Fruit fly (Drosophila melanogaster) whole organism, embryonic: ENCODE results near the gene Rcd2.

Experiments
- Aef1 ChIP-seq: fragments of 200-800 bp; sonication (Bioruptor generic); IDR thresholded peaks from 3 replicates; pipeline ENCODE4 v1.3.6; 2022; ENCODE audit warnings: missing biosample characterization, missing genetic modification characterization
- Asciz ChIP-seq: fragments of 200-800 bp; sonication (Bioruptor generic); optimal IDR thresholded peaks from 2 replicates; lab custom pipeline; 2017; ENCODE audit warnings: missing biosample characterization, mild to moderate bottlenecking, missing genetic modification characterization, missing genetic modification reagents
- CG1024 ChIP-seq: fragments of 200-800 bp; sonication (Bioruptor generic); IDR thresholded peaks from 2 replicates; pipeline ENCODE4 v1.3.6; 2022; ENCODE audit warnings: missing biosample characterization, missing genetic modification characterization
- CG11085 ChIP-seq: fragments of 200-800 bp; sonication (Bioruptor generic); IDR thresholded peaks from 2 replicates; pipeline ENCODE4 v1.3.6; 2022; ENCODE audit warnings: missing biosample characterization, missing genetic modification characterization
- CG11504 ChIP-seq: fragments of 200-800 bp; sonication (Bioruptor generic); optimal IDR thresholded peaks from 3 replicates; lab custom pipeline; 2019; ENCODE audit warnings: missing biosample characterization, mild to moderate bottlenecking, missing genetic modification characterization, moderate library complexity
- CG11696 ChIP-seq: fragments of 200-800 bp; sonication (Bioruptor generic); IDR thresholded peaks from 2 replicates; pipeline ENCODE4 v1.3.6; 2022; ENCODE audit warnings: missing biosample characterization, missing genetic modification characterization
- CG12155 ChIP-seq: fragments of 200-800 bp; sonication (Bioruptor generic); optimal IDR thresholded peaks from 3 replicates; lab custom pipeline; 2016; ENCODE audit warnings: missing biosample characterization, missing genetic modification characterization
- CG13894 ChIP-seq: fragments of 200-800 bp; sonication (Bioruptor generic); optimal IDR thresholded peaks from 3 replicates; lab custom pipeline; 2018; ENCODE audit warnings: missing biosample characterization, mild to moderate bottlenecking, missing genetic modification characterization, moderate library complexity
- CG15011 ChIP-seq: fragments of 200-800 bp; sonication (Bioruptor generic); optimal IDR thresholded peaks from 3 replicates; lab custom pipeline; 2018; ENCODE audit warnings: missing biosample characterization, mild to moderate bottlenecking, missing genetic modification characterization
- CG15073 ChIP-seq: fragments of 200-800 bp; sonication (Bioruptor generic); optimal IDR thresholded peaks from 2 replicates; lab custom pipeline; 2016; ENCODE audit warnings: missing biosample characterization, missing genetic modification characterization
- CG1529 ChIP-seq: fragments of 200-800 bp; sonication (Bioruptor generic); optimal IDR thresholded peaks from 3 replicates; lab custom pipeline; 2018; ENCODE audit warnings: missing biosample characterization, missing genetic modification characterization
- CG1792 ChIP-seq: fragments of 200-800 bp; sonication (Bioruptor generic); optimal IDR thresholded peaks from 2 replicates; lab custom pipeline; 2016; ENCODE audit warnings: missing biosample characterization, missing genetic modification characterization
- CG18764 ChIP-seq: fragments of 200-800 bp; sonication (Bioruptor generic); optimal IDR thresholded peaks from 3 replicates; lab custom pipeline; 2016; ENCODE audit warnings: missing biosample characterization, missing genetic modification characterization
- CG2116 ChIP-seq: fragments of 200-800 bp; sonication (Bioruptor generic); optimal IDR thresholded peaks from 3 replicates; lab custom pipeline; 2018; ENCODE audit warnings: missing biosample characterization, mild to moderate bottlenecking, missing genetic modification characterization
- CG2678 ChIP-seq: fragments of 200-800 bp; sonication (Bioruptor generic); optimal IDR thresholded peaks from 3 replicates; lab custom pipeline; 2019; ENCODE audit warnings: missing biosample characterization, mild to moderate bottlenecking, missing genetic modification characterization, moderate library complexity
- CG2712 ChIP-seq: fragments of 200-800 bp; optimal IDR thresholded peaks from 3 replicates; lab custom pipeline; 2019; ENCODE audit warnings: missing biosample characterization, mild to moderate bottlenecking, missing genetic modification characterization, moderate library complexity
- CG2889 ChIP-seq: fragments of 200-800 bp; sonication (Bioruptor generic); IDR thresholded peaks from 3 replicates; pipeline ENCODE4 v1.3.6; 2022; ENCODE audit warnings: missing biosample characterization, missing genetic modification characterization
- CG4282 ChIP-seq: fragments of 200-800 bp; sonication (Bioruptor generic); optimal IDR thresholded peaks from 2 replicates; lab custom pipeline; 2016; ENCODE audit warnings: missing biosample characterization, missing genetic modification characterization
- CG5953 ChIP-seq: fragments of 200-800 bp; sonication (Bioruptor generic); IDR thresholded peaks from 2 replicates; pipeline ENCODE4 v1.3.6; 2022; ENCODE audit warnings: missing biosample characterization, missing genetic modification characterization
- CG6854 ChIP-seq: fragments of 200-800 bp; sonication (Bioruptor generic); optimal IDR thresholded peaks from 3 replicates; lab custom pipeline; 2017; ENCODE audit warnings: missing biosample characterization, mild to moderate bottlenecking, missing genetic modification characterization
- CG7963 ChIP-seq: fragments of 200-800 bp; sonication (Bioruptor generic); IDR thresholded peaks from 3 replicates; pipeline ENCODE4 v1.3.6; 2022; ENCODE audit warnings: missing biosample characterization, missing genetic modification characterization; ENCODE audit not compliant: partially characterized antibody
- CG8089 ChIP-seq: fragments of 200-800 bp; sonication (Bioruptor generic); optimal IDR thresholded peaks from 3 replicates; lab custom pipeline; 2016; ENCODE audit warnings: missing biosample characterization, missing genetic modification characterization
- CG9876 ChIP-seq: fragments of 200-800 bp; sonication (Bioruptor generic); optimal IDR thresholded peaks from 2 replicates; lab custom pipeline; 2016; ENCODE audit warnings: missing biosample characterization, missing genetic modification characterization
- CkIIα-i1 ChIP-seq: fragments of 200-800 bp; sonication (Bioruptor generic); IDR thresholded peaks from 2 replicates; pipeline ENCODE4 v1.3.6; 2022; ENCODE audit warnings: missing biosample characterization, missing genetic modification characterization
- CoRest ChIP-seq: fragments of 200-800 bp; sonication (Bioruptor generic); optimal IDR thresholded peaks from 3 replicates; lab custom pipeline; 2018; ENCODE audit warnings: missing biosample characterization, mild to moderate bottlenecking, missing genetic modification characterization, moderate library complexity
- Dad ChIP-seq: fragments of 200-800 bp; sonication (Bioruptor generic); optimal IDR thresholded peaks from 3 replicates; lab custom pipeline; 2016; ENCODE audit warnings: missing biosample characterization, missing genetic modification characterization
- Elba2 ChIP-seq: fragments of 200-800 bp; sonication (Bioruptor generic); optimal IDR thresholded peaks from 3 replicates; lab custom pipeline; 2016; ENCODE audit warnings: missing biosample characterization, missing genetic modification characterization
- Ets65A ChIP-seq: fragments of 200-800 bp; sonication (Bioruptor generic); peaks from one replicate; lab custom pipeline; 2016; ENCODE audit warnings: missing biosample characterization, missing genetic modification characterization
- Hsf ChIP-seq: fragments of 200-800 bp; sonication (Bioruptor generic); optimal IDR thresholded peaks from 3 replicates; lab custom pipeline; 2016; ENCODE audit warnings: missing biosample characterization, missing genetic modification characterization
- Jarid2 ChIP-seq: fragments of 200-800 bp; sonication (Bioruptor generic); optimal IDR thresholded peaks from 3 replicates; lab custom pipeline; 2017; ENCODE audit warnings: mild to moderate bottlenecking, missing biosample characterization, missing genetic modification reagents, missing genetic modification characterization
- Lpt ChIP-seq: fragments of >200 bp; optimal IDR thresholded peaks from 2 replicates; lab custom pipeline; 2018; ENCODE audit warnings: missing biosample characterization, missing genetic modification characterization
- Med ChIP-seq: fragments of 200-800 bp; sonication (Bioruptor generic); peaks from one replicate; lab custom pipeline; 2016; ENCODE audit warnings: missing biosample characterization, missing genetic modification characterization, mild to moderate bottlenecking, inconsistent platforms, moderate library complexity
- Ravus ChIP-seq: fragments of 200-800 bp; sonication (Bioruptor generic); IDR thresholded peaks from 2 replicates; pipeline ENCODE4 v1.3.6; 2022; ENCODE audit warnings: missing biosample characterization, missing genetic modification characterization
- Scr ChIP-seq: fragments of 200-800 bp; sonication (Bioruptor generic); IDR thresholded peaks from 2 replicates; pipeline ENCODE4 v1.3.6; 2022; ENCODE audit warnings: missing biosample characterization, missing genetic modification characterization; ENCODE audit not compliant: partially characterized antibody
- Spps ChIP-seq: fragments of 200-800 bp; sonication (Bioruptor generic); optimal IDR thresholded peaks from 2 replicates; lab custom pipeline; 2018; ENCODE audit warnings: missing biosample characterization, mild to moderate bottlenecking, missing genetic modification characterization
- ab ChIP-seq: fragments of 200-800 bp; sonication (Bioruptor generic); optimal IDR thresholded peaks from 2 replicates; lab custom pipeline; 2016; ENCODE audit warnings: missing biosample characterization, missing genetic modification characterization
- amos ChIP-seq: fragments of 200-800 bp; sonication (Bioruptor generic); IDR thresholded peaks from 2 replicates; pipeline ENCODE4 v1.3.6; 2022; ENCODE audit warnings: missing biosample characterization, missing genetic modification characterization; ENCODE audit not compliant: partially characterized antibody
- corto ChIP-seq: fragments of 200-800 bp; sonication (Bioruptor generic); optimal IDR thresholded peaks from 2 replicates; lab custom pipeline; 2016; ENCODE audit warnings: missing biosample characterization, mild to moderate bottlenecking, missing genetic modification characterization, moderate library complexity
- dan ChIP-seq: fragments of 200-800 bp; sonication (Bioruptor generic); IDR thresholded peaks from 2 replicates; pipeline ENCODE4 v1.3.6; 2022; ENCODE audit warnings: missing biosample characterization, missing genetic modification characterization
- dpn ChIP-seq, 2 experiments: fragments of 200-800 bp; sonication (Bioruptor generic); optimal IDR thresholded peaks; 3 replicates each; lab custom pipeline; 2016; ENCODE audit warnings: missing biosample characterization in 2 of 2, missing genetic modification characterization in 2 of 2
- dysf ChIP-seq: fragments of 200-800 bp; sonication (Bioruptor generic); IDR thresholded peaks from 3 replicates; pipeline ENCODE4 v1.3.6; 2022; ENCODE audit warnings: missing biosample characterization, missing genetic modification characterization
- gce ChIP-seq: fragments of 200-800 bp; sonication (Bioruptor generic); IDR thresholded peaks from 3 replicates; pipeline ENCODE4 v1.3.6; 2022; ENCODE audit warnings: missing biosample characterization, missing genetic modification characterization
- insv ChIP-seq, 2 experiments: fragments of 200-800 bp; sonication (Bioruptor generic); optimal IDR thresholded peaks; 3 replicates each; lab custom pipeline; 2016 to 2018; ENCODE audit warnings: missing biosample characterization in 2 of 2, missing genetic modification characterization in 2 of 2
- jing ChIP-seq: fragments of 200-800 bp; sonication (Bioruptor generic); optimal IDR thresholded peaks from 2 replicates; lab custom pipeline; 2018; ENCODE audit warnings: missing biosample characterization, mild to moderate bottlenecking, missing genetic modification characterization
- jumu ChIP-seq: fragments of 200-800 bp; sonication (Bioruptor generic); optimal IDR thresholded peaks from 3 replicates; lab custom pipeline; 2016; ENCODE audit warnings: missing biosample characterization, missing genetic modification characterization
- rib ChIP-seq: fragments of 200-800 bp; sonication (Bioruptor generic); IDR thresholded peaks from 2 replicates; pipeline ENCODE4 v1.3.6; 2022; ENCODE audit warnings: missing biosample characterization, missing genetic modification characterization
- schlank ChIP-seq: fragments of 200-800 bp; sonication (Bioruptor generic); optimal IDR thresholded peaks from 2 replicates; lab custom pipeline; 2018; ENCODE audit warnings: missing biosample characterization, mild to moderate bottlenecking, missing genetic modification characterization
- sisA ChIP-seq: fragments of 200-800 bp; sonication (Bioruptor generic); IDR thresholded peaks from 2 replicates; pipeline ENCODE4 v1.3.6; 2022; ENCODE audit warnings: missing biosample characterization, missing genetic modification characterization
- sob ChIP-seq: fragments of 200-800 bp; sonication (Bioruptor generic); IDR thresholded peaks from 2 replicates; pipeline ENCODE4 v1.3.6; 2022; ENCODE audit warnings: missing biosample characterization, missing genetic modification characterization
- stc ChIP-seq: fragments of 200-800 bp; sonication (Bioruptor generic); IDR thresholded peaks from 2 replicates; pipeline ENCODE4 v1.3.6; 2022; ENCODE audit warnings: missing biosample characterization, missing genetic modification characterization
- tap ChIP-seq: fragments of 200-800 bp; optimal IDR thresholded peaks from 3 replicates; lab custom pipeline; 2019; ENCODE audit warnings: missing biosample characterization, mild to moderate bottlenecking, missing genetic modification characterization, moderate library complexity

The Rcd2 gene

dm6 chr3L:20508136-20508635 is 32.0 kb downstream of the Rcd2 start (continued):
- peak; percentile 54; the same call in 1 of the 2 replicates for TF ChIP-seq CkIIα-i1
- TF ChIP-seq sisA (GFP tag; lab: Robert Waterston, UW), result peak; percentile 90
- TF ChIP-seq dan (GFP tag; lab: Robert Waterston, UW), result peak; percentile 78
- TF ChIP-seq schlank, result peak; percentile 93
- peak; percentile 52 for TF ChIP-seq Scr (GFP tag; lab: Robert Waterston, UW)
- TF ChIP-seq CG11085 (GFP tag; lab: Robert Waterston, UW), result peak; percentile 95
- TF ChIP-seq CG11696, result peak; percentile 74
- peak; percentile 92 for TF ChIP-seq rib
- TF ChIP-seq Lpt (GFP tag; lab: Kevin White, UChicago), result no peak
- peak; percentile 49; the same call in 1 of the 3 replicates for TF ChIP-seq CG7963 (GFP tag; lab: Robert Waterston, UW)
- TF ChIP-seq CG1024 (GFP tag; lab: Robert Waterston, UW), result peak; percentile 67
- TF ChIP-seq sob (GFP tag; lab: Robert Waterston, UW), result peak; percentile 96
- TF ChIP-seq Jarid2 (GFP tag; lab: Kevin White, UChicago), result peak; percentile 74
- TF ChIP-seq CG2116 (GFP tag; lab: Kevin White, UChicago), result peak; percentile 53
- TF ChIP-seq CG2889 (GFP tag; lab: Robert Waterston, UW), result peak; percentile 85
- peak; percentile 97 for TF ChIP-seq dysf
- TF ChIP-seq jing, result peak; percentile 80
- TF ChIP-seq Elba2 (GFP tag; lab: Kevin White, UChicago), result no peak
- TF ChIP-seq gce (GFP tag; lab: Robert Waterston, UW), result peak; percentile 73; the same call in 1 of the 3 replicates
- TF ChIP-seq CG6854 (GFP tag; lab: Kevin White, UChicago), result peak; percentile 85
- TF ChIP-seq ab (GFP tag; lab: Kevin White, UChicago), result peak; percentile 80
- peak; percentile 90 for TF ChIP-seq stc (GFP tag; lab: Robert Waterston, UW)
- peak; percentile 98 for TF ChIP-seq CG2678 (tag; lab: Kevin White, UChicago)
- TF ChIP-seq Asciz (GFP tag; lab: Kevin White, UChicago), result peak; percentile 81
- peak; percentile 60 for TF ChIP-seq CG4282 (GFP tag; lab: Kevin White, UChicago)
- TF ChIP-seq dpn (GFP tag; optimal IDR thresholded peaks at IDR 0.05; lab: Kevin White, UChicago), result peak; percentile 95 to 96
- peak; percentile 99 for TF ChIP-seq Ets65A
- peak; percentile 94 for TF ChIP-seq Hsf (GFP tag; lab: Kevin White, UChicago)
- peak; percentile 81 for TF ChIP-seq Ravus (GFP tag; lab: Robert Waterston, UW)
- peak; percentile 89 for TF ChIP-seq CG1792
- TF ChIP-seq CG15073 (GFP tag; lab: Kevin White, UChicago), result peak; percentile 23
- peak; percentile 97 for TF ChIP-seq CG13894
- TF ChIP-seq CG8089 (GFP tag; lab: Kevin White, UChicago), result peak; percentile 78
- TF ChIP-seq CG15011, result peak; percentile 96
- peak; percentile 89 for TF ChIP-seq CG2712 (tag; lab: Kevin White, UChicago)
- peak; percentile 93 for TF ChIP-seq CG11504 (tag; lab: Kevin White, UChicago)
- TF ChIP-seq Dad (GFP tag; lab: Kevin White, UChicago), result peak; percentile 85
- peak; percentile 78 for TF ChIP-seq CG5953 (GFP tag; lab: Robert Waterston, UW)
- peak; percentile 59; the same call in 1 of the 2 replicates for TF ChIP-seq amos (GFP tag; lab: Robert Waterston, UW)
- peak; percentile 75 for TF ChIP-seq CG1529 (GFP tag; lab: Kevin White, UChicago)
- peak; percentile 95 for TF ChIP-seq CoRest (tag; lab: Kevin White, UChicago)
- peak; percentile 74 for TF ChIP-seq CG18764 (GFP tag; lab: Kevin White, UChicago)
- TF ChIP-seq corto (GFP tag; lab: Kevin White, UChicago), result peak; percentile 31
- peak; percentile 93 for TF ChIP-seq Aef1 (GFP tag; lab: Robert Waterston, UW)
- TF ChIP-seq tap (tag; lab: Kevin White, UChicago), result peak; percentile 56
- TF ChIP-seq CG12155, result peak; percentile 96
- TF ChIP-seq CG9876 (GFP tag; lab: Kevin White, UChicago), result peak; percentile 87
- TF ChIP-seq jumu (GFP tag; lab: Kevin White, UChicago), result peak; percentile 79
- TF ChIP-seq Spps, result peak; percentile 66
- peak; percentile 99 for TF ChIP-seq Med (GFP tag; lab: Kevin White, UChicago)
- TF ChIP-seq insv (GFP tag; optimal IDR thresholded peaks at IDR 0.05; lab: Kevin White, UChicago), result peak in 1 of 2 experiments; percentile 56
